Worm (Caenorhabditis elegans) whole organism, L4 larva: ENCODE measurements around the gene R07E5.17.
A peak's percentile ranks its signal among the peaks of the same experiment; 100 is the strongest.
"Not testable (repeated sequence)": the region's sequence is repeated elsewhere in the genome, so short reads cannot be mapped to it uniquely, and the experiment has no call there.

Experiments used
- D1046.2 ChIP-seq: fragments of 200-800 bp; sonication (Bioruptor generic); IDR thresholded peaks from 2 replicates; pipeline ENCODE4 v1.3.6; 2022; ENCODE audit warnings: missing genetic modification characterization, missing compliant biosample characterization
- F10B5.3 ChIP-seq: sonication (generic microtip); optimal IDR thresholded peaks from 2 replicates; lab custom pipeline; 2016; ENCODE audit warnings: mild to moderate bottlenecking, missing genetic modification characterization, missing compliant biosample characterization
- F26F4.8 ChIP-seq: fragments of 200-800 bp; sonication (Bioruptor generic); conservative IDR thresholded peaks from 2 replicates; pipeline ENCODE4 v1.3.6; 2022; ENCODE audit warnings: missing genetic modification characterization, missing compliant biosample characterization
- F37D6.2 ChIP-seq: sonication (generic microtip); optimal IDR thresholded peaks from 2 replicates; lab custom pipeline; 2016; ENCODE audit warnings: mild to moderate bottlenecking, missing genetic modification characterization, missing compliant biosample characterization
- F44E2.7 ChIP-seq: fragments of 200-800 bp; sonication (Bioruptor generic); IDR thresholded peaks from 2 replicates; pipeline ENCODE4 v2.1.2; 2022; ENCODE audit warnings: missing genetic modification characterization, missing compliant biosample characterization
- T20F7.1 ChIP-seq: fragments of 200-800 bp; sonication (Bioruptor generic); optimal IDR thresholded peaks from 2 replicates; lab custom pipeline; 2018; ENCODE audit warnings: mild to moderate bottlenecking, missing genetic modification characterization, missing compliant biosample characterization
- T26A8.4 ChIP-seq: fragments of 200-800 bp; sonication (Bioruptor generic); IDR thresholded peaks from 2 replicates; pipeline ENCODE4 v1.3.6; 2022; ENCODE audit warnings: missing genetic modification characterization, missing compliant biosample characterization
- Y75B8A.6 ChIP-seq: fragments of 200-800 bp; sonication (Bioruptor generic); IDR thresholded peaks from 2 replicates; pipeline ENCODE4 v1.3.6; 2022; ENCODE audit warnings: missing genetic modification reagents, missing genetic modification characterization, missing compliant biosample characterization
- ZK337.2 ChIP-seq: fragments of 200-800 bp; sonication (Bioruptor generic); IDR thresholded peaks from 2 replicates; pipeline ENCODE4 v1.3.6; 2022; ENCODE audit warnings: missing genetic modification reagents, missing genetic modification characterization, missing compliant biosample characterization
- aha-1 ChIP-seq: fragments of 150-350 bp; peaks from one replicate; lab custom pipeline; 2014; ENCODE audit warnings: missing biosample characterization, missing genetic modification characterization
- arid-1 ChIP-seq: fragments of 200-800 bp; sonication (Bioruptor generic); conservative IDR thresholded peaks from 2 replicates; pipeline ENCODE4 v1.3.6; 2022; ENCODE audit warnings: missing genetic modification reagents, missing genetic modification characterization, missing compliant biosample characterization
- ctbp-1 ChIP-seq: fragments of 200-800 bp; sonication (Bioruptor generic); IDR thresholded peaks from 2 replicates; pipeline ENCODE4 v1.3.6; 2022; ENCODE audit warnings: missing genetic modification reagents, missing genetic modification characterization, missing compliant biosample characterization
- daf-16 ChIP-seq, 3 experiments: sonication (generic microtip); optimal IDR thresholded peaks; 2 replicates each; lab custom pipeline; 2016 to 2017; ENCODE audit warnings: missing genetic modification characterization in 3 of 3, missing genetic modification reagents in 3 of 3, mild to moderate bottlenecking in 2 of 3, missing compliant biosample characterization in 2 of 3, missing biosample characterization in 1 of 3, moderate library complexity in 1 of 3
- dmd-6 ChIP-seq: fragments of 200-800 bp; sonication (Bioruptor generic); IDR thresholded peaks from 2 replicates; pipeline ENCODE4 v1.3.6; 2022; ENCODE audit warnings: missing genetic modification reagents, missing genetic modification characterization, missing compliant biosample characterization
- dmd-8 ChIP-seq: fragments of 200-800 bp; sonication (Bioruptor generic); IDR thresholded peaks from 2 replicates; pipeline ENCODE4 v1.3.6; 2022; ENCODE audit warnings: missing genetic modification characterization, missing compliant biosample characterization
- dmd-9 ChIP-seq: fragments of 200-800 bp; sonication (Bioruptor generic); IDR thresholded peaks from 2 replicates; pipeline ENCODE4 v1.3.6; 2022; ENCODE audit warnings: missing genetic modification reagents, missing genetic modification characterization, missing compliant biosample characterization
- duxl-1 ChIP-seq: sonication (generic microtip); optimal IDR thresholded peaks from 2 replicates; lab custom pipeline; 2016; ENCODE audit warnings: mild to moderate bottlenecking, missing genetic modification characterization, moderate library complexity, missing compliant biosample characterization; ENCODE audit not compliant: poor library complexity
- dve-1 ChIP-seq: sonication (generic microtip); optimal IDR thresholded peaks from 2 replicates; lab custom pipeline; 2017; ENCODE audit warnings: antibody characterized with exemption, mild to moderate bottlenecking, missing genetic modification characterization, missing compliant biosample characterization; ENCODE audit not compliant: insufficient read depth
- egl-43 ChIP-seq: fragments of 200-800 bp; sonication (Bioruptor generic); IDR thresholded peaks from 2 replicates; pipeline ENCODE4 v1.3.6; 2022; ENCODE audit warnings: missing genetic modification reagents, missing genetic modification characterization, missing compliant biosample characterization
- hif-1 ChIP-seq, 2 experiments: sonication (generic microtip); optimal IDR thresholded peaks; 2 replicates each; lab custom pipeline; 2016 to 2017; ENCODE audit warnings: missing compliant biosample characterization in 2 of 2, missing genetic modification characterization in 2 of 2, missing genetic modification reagents in 2 of 2, missing genotype in 2 of 2, mild to moderate bottlenecking in 1 of 2
- hlh-30 ChIP-seq: sonication (generic microtip); optimal IDR thresholded peaks from 2 replicates; lab custom pipeline; 2017; ENCODE audit warnings: antibody characterized with exemption, mild to moderate bottlenecking, missing genetic modification characterization, missing compliant biosample characterization; ENCODE audit not compliant: insufficient read depth
- hmg-1.1 ChIP-seq: fragments of 200-800 bp; sonication (Bioruptor generic); IDR thresholded peaks from 2 replicates; pipeline ENCODE4 v1.3.6; 2022; ENCODE audit warnings: missing genetic modification reagents, missing genetic modification characterization, missing compliant biosample characterization
- jun-1 ChIP-seq: fragments of 150-350 bp; optimal IDR thresholded peaks from 2 replicates; lab custom pipeline; 2014; ENCODE audit warnings: missing biosample characterization, missing genetic modification reagents, missing genetic modification characterization
- lim-7 ChIP-seq: fragments of 200-800 bp; sonication (Bioruptor generic); IDR thresholded peaks from 2 replicates; pipeline ENCODE4 v1.3.6; 2022; ENCODE audit warnings: missing genetic modification characterization, missing compliant biosample characterization
- lin-1 ChIP-seq: fragments of 200-800 bp; sonication (Bioruptor generic); IDR thresholded peaks from 2 replicates; pipeline ENCODE4 v1.3.6; 2022; ENCODE audit warnings: missing genetic modification reagents, missing genetic modification characterization, missing compliant biosample characterization
- lin-38 ChIP-seq: fragments of 200-800 bp; sonication (Bioruptor generic); IDR thresholded peaks from 2 replicates; pipeline ENCODE4 v1.3.6; 2022; ENCODE audit warnings: missing genetic modification reagents, missing genetic modification characterization, missing compliant biosample characterization
- lir-3 ChIP-seq: sonication (generic microtip); optimal IDR thresholded peaks from 2 replicates; lab custom pipeline; 2016; ENCODE audit warnings: mild to moderate bottlenecking, missing genetic modification characterization, missing compliant biosample characterization
- madf-9 ChIP-seq: fragments of 200-800 bp; sonication (Bioruptor generic); conservative IDR thresholded peaks from 2 replicates; pipeline ENCODE4 v1.3.6; 2022; ENCODE audit warnings: missing genetic modification reagents, missing genetic modification characterization, missing compliant biosample characterization
- mdl-1 ChIP-seq, 2 experiments: fragments of 150-350 bp in 1 of 2; sonication (generic microtip) in 1 of 2; optimal IDR thresholded peaks; 2 replicates each; lab custom pipeline; 2014 to 2017; ENCODE audit warnings: missing biosample characterization in 2 of 2, missing genetic modification characterization in 2 of 2
- mxl-3 ChIP-seq: fragments of 200-800 bp; sonication (Bioruptor generic); optimal IDR thresholded peaks from 2 replicates; lab custom pipeline; 2018; ENCODE audit warnings: mild to moderate bottlenecking, missing genetic modification characterization, missing compliant biosample characterization
- nhr-102 ChIP-seq: sonication (generic microtip); optimal IDR thresholded peaks from 2 replicates; lab custom pipeline; 2016; ENCODE audit warnings: mild to moderate bottlenecking, missing genetic modification characterization, moderate library complexity, missing compliant biosample characterization
- nhr-28 ChIP-seq: fragments of 150-350 bp; optimal IDR thresholded peaks from 2 replicates; lab custom pipeline; 2014; ENCODE audit warnings: missing biosample characterization, missing genetic modification characterization
- nhr-41 ChIP-seq: fragments of 200-800 bp; sonication (Bioruptor generic); IDR thresholded peaks from 2 replicates; pipeline ENCODE4 v1.3.6; 2022; ENCODE audit warnings: missing genetic modification reagents, missing genetic modification characterization, missing compliant biosample characterization
- nhr-42 ChIP-seq: fragments of 200-800 bp; sonication (Bioruptor generic); IDR thresholded peaks from 2 replicates; pipeline ENCODE4 v1.3.6; 2022; ENCODE audit warnings: missing genetic modification characterization, missing compliant biosample characterization
- nhr-48 ChIP-seq: sonication (generic microtip); optimal IDR thresholded peaks from 2 replicates; lab custom pipeline; 2016; ENCODE audit warnings: mild to moderate bottlenecking, missing genetic modification characterization, missing compliant biosample characterization
- nhr-6 ChIP-seq: fragments of 150-350 bp; optimal IDR thresholded peaks from 2 replicates; lab custom pipeline; 2014; ENCODE audit warnings: missing biosample characterization, missing genetic modification characterization
- pha-4 ChIP-seq, 2 experiments: fragments of 150-350 bp in 1 of 2; fragments of 200-800 bp in 1 of 2; sonication (Bioruptor generic) in 1 of 2; IDR thresholded peaks in 1 of 2; optimal IDR thresholded peaks in 1 of 2; 2 replicates each; pipeline versions ENCODE4 v1.3.6 to Lab custom; 2014 to 2022; ENCODE audit warnings: missing genetic modification characterization in 2 of 2, missing genetic modification reagents in 2 of 2, missing biosample characterization in 1 of 2, missing compliant biosample characterization in 1 of 2
- pqm-1 ChIP-seq: sonication (generic microtip); optimal IDR thresholded peaks from 2 replicates; lab custom pipeline; 2017; ENCODE audit warnings: missing biosample characterization, missing genetic modification characterization
- rbr-2 ChIP-seq: sonication (generic microtip); optimal IDR thresholded peaks from 2 replicates; lab custom pipeline; 2016; ENCODE audit warnings: missing genotype, missing genetic modification characterization, missing compliant biosample characterization
- set-16 ChIP-seq: fragments of 200-800 bp; sonication (Bioruptor generic); IDR thresholded peaks from 2 replicates; pipeline ENCODE4 v1.3.6; 2022; ENCODE audit warnings: missing genetic modification reagents, missing genetic modification characterization, missing compliant biosample characterization
- spr-1 ChIP-seq: sonication (generic microtip); optimal IDR thresholded peaks from 2 replicates; lab custom pipeline; 2016; ENCODE audit warnings: mild to moderate bottlenecking, missing genetic modification characterization, missing compliant biosample characterization
- spr-3 ChIP-seq: fragments of 200-800 bp; sonication (Bioruptor generic); optimal IDR thresholded peaks from 2 replicates; lab custom pipeline; 2018; ENCODE audit warnings: mild to moderate bottlenecking, missing genetic modification characterization, missing compliant biosample characterization
- tra-1 ChIP-seq: fragments of 200-800 bp; sonication (Bioruptor generic); IDR thresholded peaks from 2 replicates; pipeline ENCODE4 v1.3.6; 2022; ENCODE audit warnings: missing genetic modification reagents, missing genetic modification characterization, missing compliant biosample characterization
- vab-7 ChIP-seq: fragments of 200-800 bp; sonication (Bioruptor generic); IDR thresholded peaks from 2 replicates; pipeline ENCODE4 v1.3.6; 2022; ENCODE audit warnings: missing genetic modification reagents, missing genetic modification characterization, missing compliant biosample characterization
- zfp-3 ChIP-seq: fragments of 200-800 bp; sonication (Bioruptor generic); conservative IDR thresholded peaks from 2 replicates; pipeline ENCODE4 v1.3.6; 2022; ENCODE audit warnings: missing genetic modification reagents, missing genetic modification characterization, missing compliant biosample characterization

R07E5.17 gene

DNA sequence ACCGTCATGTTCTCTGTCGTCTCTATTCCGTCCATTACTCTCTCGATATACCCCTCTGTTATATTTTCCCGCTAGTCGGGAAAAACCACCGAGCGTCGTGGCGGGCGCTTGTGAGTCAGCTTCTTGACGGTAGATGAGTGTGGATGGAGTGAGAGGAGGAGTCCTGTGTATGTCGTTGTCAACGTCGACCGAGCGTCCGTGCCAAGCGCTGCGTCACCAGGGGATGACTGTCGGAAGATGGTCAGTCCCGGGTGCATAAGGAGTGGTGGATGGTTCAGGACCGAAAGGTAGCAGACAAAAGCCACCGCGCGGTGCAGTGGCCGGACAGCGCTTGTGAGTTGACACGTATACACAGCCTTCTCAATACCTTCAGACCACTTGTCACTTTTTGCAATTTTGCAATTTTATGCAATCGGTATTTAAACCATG lies 34.8 kb downstream of the R07E5.17 start:
- TF ChIP-seq F44E2.7 (GFP tag; lab: Robert Waterston, UW): peak; percentile 75; the same call in 1 of the 2 replicates
- peak; percentile 90 for TF ChIP-seq set-16
- TF ChIP-seq jun-1 (tag; lab: Kevin White, UChicago): peak; percentile 6
- peak; percentile 71 for TF ChIP-seq nhr-102 (tag; lab: Kevin White, UChicago)
- peak; percentile 96 for TF ChIP-seq aha-1 (tag; lab: Kevin White, UChicago)
- peak; percentile 84 for TF ChIP-seq lin-38 (GFP tag; lab: Robert Waterston, UW)
- peak in 1 of 2 experiments; percentile 17 for TF ChIP-seq mdl-1 (tag; optimal IDR thresholded peaks at IDR 0.05; lab: Kevin White, UChicago)
- TF ChIP-seq T20F7.1 (GFP tag; lab: Kevin White, UChicago): peak; percentile 57
- TF ChIP-seq F26F4.8 (GFP tag; lab: Robert Waterston, UW): 0 out of 2 replicates have a peak, but pooled peaks have one; percentile 19
- peak; percentile 49 for TF ChIP-seq F10B5.3 (tag; lab: Kevin White, UChicago)
- TF ChIP-seq nhr-48: peak; percentile 67
- peak; percentile 39; the same call in 1 of the 2 replicates for TF ChIP-seq dmd-9 (GFP tag; lab: Robert Waterston, UW)
- TF ChIP-seq hif-1 (tag; optimal IDR thresholded peaks at IDR 0.05; lab: Kevin White, UChicago): peak in 1 of 2 experiments; percentile 24
- peak; percentile 82 for TF ChIP-seq zfp-3 (GFP tag; lab: Robert Waterston, UW)
- TF ChIP-seq nhr-42: peak; percentile 69; the same call in 1 of the 2 replicates
- TF ChIP-seq F37D6.2 (tag; lab: Kevin White, UChicago): peak; percentile 8
- TF ChIP-seq pqm-1 (tag; lab: Kevin White, UChicago): peak; percentile 3
- peak; percentile 30 for TF ChIP-seq nhr-6 (tag; lab: Kevin White, UChicago)
- TF ChIP-seq dmd-6: peak; percentile 85
- peak; percentile 59; the same call in 1 of the 2 replicates for TF ChIP-seq Y75B8A.6 (GFP tag; lab: Robert Waterston, UW)
- TF ChIP-seq lin-1 (GFP tag; lab: Robert Waterston, UW): 0 out of 2 replicates have a peak, but pooled peaks have one; percentile 43
- peak; percentile 84 for TF ChIP-seq pha-4 (GFP tag; IDR thresholded peaks at IDR 0.05; lab: Robert Waterston, UW)
- not testable (repeated sequence) for TF ChIP-seq pha-4 (tag; optimal IDR thresholded peaks at IDR 0.05; lab: Kevin White, UChicago)
- peak; percentile 45; the same call in 1 of the 2 replicates for TF ChIP-seq arid-1
- peak; percentile 53; the same call in 1 of the 2 replicates for TF ChIP-seq nhr-41 (GFP tag; lab: Robert Waterston, UW)
- peak; percentile 20 to 54 for TF ChIP-seq daf-16 (GFP tag; optimal IDR thresholded peaks at IDR 0.05; lab: Kevin White, UChicago)
- peak; percentile 24 for TF ChIP-seq daf-16 (tag; optimal IDR thresholded peaks at IDR 0.05; lab: Kevin White, UChicago)
- peak; percentile 65 for TF ChIP-seq tra-1 (GFP tag; lab: Robert Waterston, UW)
- peak; percentile 63 for TF ChIP-seq spr-1 (tag; lab: Kevin White, UChicago)
- peak; percentile 52 for TF ChIP-seq lir-3 (tag; lab: Kevin White, UChicago)
- peak; percentile 88 for TF ChIP-seq hmg-1.1 (GFP tag; lab: Robert Waterston, UW)
- TF ChIP-seq nhr-28 (tag; lab: Kevin White, UChicago): peak; percentile 37
- peak; percentile 64; the same call in 1 of the 2 replicates for TF ChIP-seq ZK337.2 (GFP tag; lab: Robert Waterston, UW)
- peak; percentile 5 for TF ChIP-seq duxl-1 (tag; lab: Kevin White, UChicago)
- TF ChIP-seq lim-7 (GFP tag; lab: Robert Waterston, UW): peak; percentile 71
- peak; percentile 78 for TF ChIP-seq madf-9
- TF ChIP-seq hlh-30 (tag; lab: Kevin White, UChicago): peak; percentile 44
- peak; percentile 74 for TF ChIP-seq rbr-2 (tag; lab: Kevin White, UChicago)
- TF ChIP-seq T26A8.4: peak; percentile 84
- TF ChIP-seq egl-43 (GFP tag; lab: Robert Waterston, UW): peak; percentile 94
- peak; percentile 69; the same call in 1 of the 2 replicates for TF ChIP-seq ctbp-1 (GFP tag; lab: Robert Waterston, UW)
- peak; percentile 41 for TF ChIP-seq mxl-3
- peak; percentile 58; the same call in 1 of the 2 replicates for TF ChIP-seq vab-7 (GFP tag; lab: Robert Waterston, UW)
- peak; percentile 61 for TF ChIP-seq dve-1 (tag; lab: Kevin White, UChicago)
- TF ChIP-seq dmd-8 (GFP tag; lab: Robert Waterston, UW): peak; percentile 78; the same call in 1 of the 2 replicates
- TF ChIP-seq D1046.2: peak; percentile 52; the same call in 1 of the 2 replicates
- peak; percentile 51 for TF ChIP-seq spr-3
- TF ChIP-seq, all 104 proteins: peak for 45; not testable (repeated sequence) for 59
